Fruit fly (Drosophila melanogaster) whole organism, prepupa: ENCODE measurements around the gene CG13713.

ENCODE experiments used
- Blimp-1 ChIP-seq: fragments of 200-800 bp; sonication (Bioruptor generic); optimal IDR thresholded peaks from 3 replicates; lab custom pipeline; 2017; ENCODE audit warnings: missing biosample characterization, missing genetic modification characterization, mild to moderate bottlenecking, moderate library complexity, missing genetic modification reagents
- CG10631 ChIP-seq: fragments of 200-800 bp; sonication (Bioruptor generic); optimal IDR thresholded peaks from 2 replicates; lab custom pipeline; 2016; ENCODE audit warnings: missing biosample characterization, missing genetic modification characterization
- CG10669 ChIP-seq: fragments of 200-800 bp; sonication (Bioruptor generic); optimal IDR thresholded peaks from 3 replicates; lab custom pipeline; 2018; ENCODE audit warnings: missing biosample characterization, mild to moderate bottlenecking, missing genetic modification characterization, moderate library complexity
- CG11294 ChIP-seq: fragments of 200-800 bp; sonication (Bioruptor generic); IDR thresholded peaks from 2 replicates; pipeline ENCODE4 v1.3.6; 2022; ENCODE audit warnings: missing biosample characterization, missing genetic modification characterization
- CG11762 ChIP-seq: fragments of 200-800 bp; sonication (Bioruptor generic); optimal IDR thresholded peaks from 3 replicates; lab custom pipeline; 2016; ENCODE audit warnings: missing biosample characterization, missing genetic modification characterization; ENCODE audit not compliant: insufficient read depth
- CG11902 ChIP-seq: fragments of 200-800 bp; sonication (Bioruptor generic); optimal IDR thresholded peaks from 3 replicates; lab custom pipeline; 2016; ENCODE audit warnings: missing biosample characterization, missing genetic modification characterization
- CG15336 ChIP-seq: fragments of 200-800 bp; sonication (Bioruptor generic); IDR thresholded peaks from 2 replicates; pipeline ENCODE4 v1.3.6; 2022; ENCODE audit warnings: missing biosample characterization, missing genetic modification characterization
- CG3032 ChIP-seq: fragments of 200-800 bp; optimal IDR thresholded peaks from 2 replicates; lab custom pipeline; 2019; ENCODE audit warnings: missing biosample characterization, mild to moderate bottlenecking, missing genetic modification characterization, moderate library complexity
- CG31627 ChIP-seq: fragments of 200-800 bp; sonication (Bioruptor generic); optimal IDR thresholded peaks from 3 replicates; lab custom pipeline; 2016; ENCODE audit warnings: missing biosample characterization, missing genetic modification characterization
- CG32006 ChIP-seq: fragments of 200-800 bp; sonication (Bioruptor generic); optimal IDR thresholded peaks from 3 replicates; lab custom pipeline; 2017; ENCODE audit warnings: missing biosample characterization, mild to moderate bottlenecking, missing genetic modification characterization
- CG6163 ChIP-seq: fragments of 200-800 bp; sonication (Bioruptor generic); IDR thresholded peaks from 3 replicates; pipeline ENCODE4 v1.3.6; 2022; ENCODE audit warnings: missing biosample characterization, missing genetic modification characterization
- CG6276 ChIP-seq: fragments of 200-800 bp; sonication (Bioruptor generic); optimal IDR thresholded peaks from 2 replicates; lab custom pipeline; 2017; ENCODE audit warnings: missing biosample characterization, mild to moderate bottlenecking, missing genetic modification characterization
- CG6792 ChIP-seq: fragments of 200-800 bp; sonication (Bioruptor generic); optimal IDR thresholded peaks from 3 replicates; lab custom pipeline; 2016; ENCODE audit warnings: missing biosample characterization, missing genetic modification characterization
- CG6808 ChIP-seq: fragments of 200-800 bp; sonication (Bioruptor generic); optimal IDR thresholded peaks from 3 replicates; lab custom pipeline; 2017; ENCODE audit warnings: missing biosample characterization, missing genetic modification characterization, mild to moderate bottlenecking, moderate library complexity, missing genetic modification reagents
- CG6854 ChIP-seq: fragments of 200-800 bp; sonication (Bioruptor generic); optimal IDR thresholded peaks from 2 replicates; lab custom pipeline; 2017; ENCODE audit warnings: missing biosample characterization, mild to moderate bottlenecking, missing genetic modification characterization
- CG7368 ChIP-seq: fragments of 200-800 bp; sonication (Bioruptor generic); optimal IDR thresholded peaks from 3 replicates; lab custom pipeline; 2016; ENCODE audit warnings: missing biosample characterization, missing genetic modification characterization
- CG8119 ChIP-seq: fragments of 200-800 bp; sonication (Bioruptor generic); IDR thresholded peaks from 3 replicates; pipeline ENCODE4 v1.3.6; 2022; ENCODE audit warnings: missing biosample characterization, missing genetic modification characterization
- CG8319 ChIP-seq: fragments of 200-800 bp; sonication (Bioruptor generic); optimal IDR thresholded peaks from 3 replicates; lab custom pipeline; 2016; ENCODE audit warnings: missing biosample characterization, missing genetic modification characterization
- CG8632 ChIP-seq: fragments of 200-800 bp; sonication (Bioruptor generic); optimal IDR thresholded peaks from 3 replicates; lab custom pipeline; 2016; ENCODE audit warnings: missing biosample characterization, missing genetic modification characterization
- Eip75B ChIP-seq: fragments of 200-800 bp; sonication (Bioruptor generic); optimal IDR thresholded peaks from 3 replicates; lab custom pipeline; 2016; ENCODE audit warnings: missing biosample characterization, missing genetic modification characterization
- Eip78C ChIP-seq: fragments of 200-800 bp; sonication (Bioruptor generic); peaks from one replicate; lab custom pipeline; 2016; ENCODE audit warnings: missing biosample characterization, missing genetic modification characterization
- Ets21C ChIP-seq: fragments of 200-800 bp; sonication (Bioruptor generic); optimal IDR thresholded peaks from 3 replicates; lab custom pipeline; 2016; ENCODE audit warnings: missing biosample characterization, missing genetic modification characterization
- Ets96B ChIP-seq: fragments of 200-800 bp; optimal IDR thresholded peaks from 2 replicates; lab custom pipeline; 2019; ENCODE audit warnings: missing biosample characterization, mild to moderate bottlenecking, missing genetic modification characterization, moderate library complexity
- Gug ChIP-seq: fragments of 200-800 bp; sonication (Bioruptor generic); IDR thresholded peaks from 2 replicates; pipeline ENCODE4 v1.3.6; 2022; ENCODE audit warnings: missing biosample characterization, missing genetic modification characterization
- Hr38 ChIP-seq: sonication (Bioruptor generic); optimal IDR thresholded peaks from 2 replicates; lab custom pipeline; 2016; ENCODE audit warnings: missing biosample characterization, missing genetic modification characterization
- Hr39 ChIP-seq: fragments of 200-800 bp; sonication (Bioruptor generic); optimal IDR thresholded peaks from 2 replicates; lab custom pipeline; 2016; ENCODE audit warnings: missing biosample characterization, missing genetic modification characterization
- Hr4 ChIP-seq: fragments of 200-800 bp; sonication (Bioruptor generic); optimal IDR thresholded peaks from 3 replicates; lab custom pipeline; 2016; ENCODE audit warnings: missing biosample characterization, missing genetic modification characterization
- Lpt ChIP-seq: fragments of 200-800 bp; sonication (Bioruptor generic); optimal IDR thresholded peaks from 3 replicates; lab custom pipeline; 2016; ENCODE audit warnings: missing biosample characterization, missing genetic modification characterization
- Smox ChIP-seq: fragments of 200-800 bp; sonication (Bioruptor generic); optimal IDR thresholded peaks from 3 replicates; lab custom pipeline; 2016; ENCODE audit warnings: missing biosample characterization, missing genetic modification characterization
- Sox102F ChIP-seq: fragments of 200-800 bp; sonication (Bioruptor generic); optimal IDR thresholded peaks from 2 replicates; lab custom pipeline; 2016; ENCODE audit warnings: missing biosample characterization, mild to moderate bottlenecking, missing genetic modification characterization
- Sox15 ChIP-seq: fragments of 200-800 bp; sonication (Bioruptor generic); optimal IDR thresholded peaks from 3 replicates; lab custom pipeline; 2016; ENCODE audit warnings: missing biosample characterization, missing genetic modification characterization
- acj6 ChIP-seq: fragments of 200-800 bp; sonication (Bioruptor generic); optimal IDR thresholded peaks from 3 replicates; lab custom pipeline; 2016; ENCODE audit warnings: missing biosample characterization, missing genetic modification characterization
- cyc ChIP-seq: fragments of 200-800 bp; sonication (Bioruptor generic); optimal IDR thresholded peaks from 3 replicates; lab custom pipeline; 2016; ENCODE audit warnings: missing biosample characterization, missing genetic modification characterization
- dsx ChIP-seq: fragments of 200-800 bp; optimal IDR thresholded peaks from 3 replicates; lab custom pipeline; 2019; ENCODE audit warnings: missing biosample characterization, mild to moderate bottlenecking, missing genetic modification characterization, moderate library complexity; ENCODE audit not compliant: poor library complexity, severe bottlenecking
- eg ChIP-seq: fragments of 200-800 bp; sonication (Bioruptor generic); IDR thresholded peaks from 3 replicates; pipeline ENCODE4 v1.3.6; 2022; ENCODE audit warnings: missing biosample characterization, missing genetic modification characterization
- esn ChIP-seq: fragments of 200-800 bp; sonication (Bioruptor generic); optimal IDR thresholded peaks from 2 replicates; lab custom pipeline; 2016; ENCODE audit warnings: missing biosample characterization, mild to moderate bottlenecking, missing genetic modification characterization, moderate library complexity
- fd59A ChIP-seq: fragments of 200-800 bp; sonication (Bioruptor generic); optimal IDR thresholded peaks from 2 replicates; lab custom pipeline; 2017; ENCODE audit warnings: missing biosample characterization, mild to moderate bottlenecking, missing genetic modification characterization, missing genetic modification reagents
- fd85E ChIP-seq: fragments of 200-800 bp; sonication (Bioruptor generic); optimal IDR thresholded peaks from 3 replicates; lab custom pipeline; 2016; ENCODE audit warnings: missing biosample characterization, missing genetic modification characterization
- fkh ChIP-seq: fragments of 200-800 bp; sonication (Bioruptor generic); optimal IDR thresholded peaks from 3 replicates; lab custom pipeline; 2017; ENCODE audit warnings: missing biosample characterization, mild to moderate bottlenecking, missing genetic modification characterization, moderate library complexity
- salr ChIP-seq, 2 experiments: fragments of 200-800 bp; sonication (Bioruptor generic); optimal IDR thresholded peaks; 3 replicates each; lab custom pipeline; 2016 to 2018; ENCODE audit warnings: missing biosample characterization in 2 of 2, missing genetic modification characterization in 2 of 2, mild to moderate bottlenecking in 1 of 2
- spab ChIP-seq: fragments of 200-800 bp; sonication (Bioruptor generic); optimal IDR thresholded peaks from 2 replicates; lab custom pipeline; 2017; ENCODE audit warnings: missing biosample characterization, mild to moderate bottlenecking, missing genetic modification characterization, missing genetic modification reagents
- ss ChIP-seq, 2 experiments: fragments of 200-800 bp; sonication (Bioruptor generic); optimal IDR thresholded peaks; 2 replicates in 1 of 2; 3 replicates in 1 of 2; lab custom pipeline; 2017 to 2018; ENCODE audit warnings: mild to moderate bottlenecking in 2 of 2, missing biosample characterization in 2 of 2, missing genetic modification characterization in 2 of 2, moderate library complexity in 1 of 2
- topi ChIP-seq: fragments of 200-800 bp; sonication (Bioruptor generic); optimal IDR thresholded peaks from 3 replicates; lab custom pipeline; 2016; ENCODE audit warnings: missing biosample characterization, missing genetic modification characterization
- vri ChIP-seq: fragments of 200-800 bp; sonication (Bioruptor generic); optimal IDR thresholded peaks from 3 replicates; lab custom pipeline; 2016; ENCODE audit warnings: missing biosample characterization, mild to moderate bottlenecking, missing genetic modification characterization

CG13713 gene

dm6 chr3L:4707831-4708230 is 10.4 kb downstream of the CG13713 start (continued):
- TF ChIP-seq acj6 (GFP tag; lab: Kevin White, UChicago) (peak; percentile 64), fd59A (GFP tag; lab: Kevin White, UChicago) (no peak), CG6854 (GFP tag; lab: Kevin White, UChicago) (no peak), CG6808 (no peak), CG8319 (GFP tag; lab: Kevin White, UChicago) (peak; percentile 20), CG32006 (peak; percentile 87), CG11294 (GFP tag; lab: Robert Waterston, UW) (peak; percentile 78)

- TF ChIP-seq CG32006: peak; percentile 24
- 0 out of 2 replicates have a peak, but pooled peaks have one; percentile 12 for TF ChIP-seq Gug (GFP tag; lab: Robert Waterston, UW)
- TF ChIP-seq CG15336: 0 out of 2 replicates have a peak, but pooled peaks have one; percentile 7
- no peak for TF ChIP-seq salr (GFP tag; optimal IDR thresholded peaks at IDR 0.05; lab: Kevin White, UChicago)
- no peak for TF ChIP-seq Eip78C (GFP tag; lab: Kevin White, UChicago)
- TF ChIP-seq CG8119: 0 out of 3 replicates have a peak, but pooled peaks have one; percentile 14
Observed at dm6 chr3L:4708536-4708935, 11.1 kb downstream of the CG13713 start.

DNA sequence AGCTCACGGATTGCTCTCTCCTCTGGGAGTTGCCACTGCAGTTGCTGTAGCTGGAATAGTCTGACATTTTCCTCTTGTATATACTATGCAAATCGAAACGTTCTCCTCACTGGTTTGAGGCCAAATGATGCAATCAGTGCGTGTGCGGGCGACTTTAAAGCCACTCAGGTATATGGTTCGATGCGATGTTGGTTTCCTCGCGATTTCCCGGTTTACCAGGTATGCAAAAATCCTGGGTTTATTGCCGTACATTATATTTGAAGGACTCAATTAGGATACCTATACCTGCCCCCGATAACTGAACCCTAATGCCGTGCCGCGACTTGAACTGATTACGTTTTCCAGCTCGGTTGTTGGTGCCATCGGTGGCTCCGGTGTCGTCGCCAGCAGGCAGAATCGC is 12.4 kb downstream of the CG13713 start, which contains the start of gene CG13712:
Gene CG13712, minus strand, starts transcription at position 101 of the 400 bp plus-strand sequence.
- TF ChIP-seq CG6163 (GFP tag; lab: Robert Waterston, UW): no peak
- TF ChIP-seq CG11762 (GFP tag; lab: Kevin White, UChicago): no peak
- no peak for TF ChIP-seq topi (GFP tag; lab: Kevin White, UChicago)
- no peak for TF ChIP-seq CG7368 (GFP tag; lab: Kevin White, UChicago)
- no peak for TF ChIP-seq fd59A (GFP tag; lab: Kevin White, UChicago)
- TF ChIP-seq CG10669: no peak
- no peak for TF ChIP-seq Ets96B
- TF ChIP-seq cyc (GFP tag; lab: Kevin White, UChicago): no peak
- TF ChIP-seq CG8632 (GFP tag; lab: Kevin White, UChicago): no peak
- TF ChIP-seq CG8119: no peak
- TF ChIP-seq fkh (GFP tag; lab: Kevin White, UChicago): no peak
- TF ChIP-seq eg (GFP tag; lab: Robert Waterston, UW): no peak
- TF ChIP-seq CG6276 (GFP tag; lab: Kevin White, UChicago): no peak

DNA sequence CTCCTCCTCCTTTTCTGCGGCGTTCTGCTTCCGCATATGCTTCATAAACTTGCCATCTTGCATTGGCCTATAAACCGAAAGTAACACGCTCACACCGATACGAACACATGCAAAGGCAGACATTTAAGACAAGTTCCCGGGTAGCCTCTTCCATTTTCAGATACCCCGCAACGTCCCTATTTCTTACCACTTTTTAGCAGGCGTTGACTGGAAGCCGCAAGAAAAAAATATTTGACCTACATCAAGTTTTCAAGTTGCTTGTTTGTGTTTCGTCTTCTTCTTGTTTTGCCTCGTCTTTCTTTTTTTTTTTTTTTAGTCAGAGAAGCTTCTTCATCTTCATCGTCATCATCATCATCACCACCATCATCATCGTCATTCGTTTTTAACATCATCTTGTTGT is 22.3 kb downstream of the CG13713 start:
- TF ChIP-seq Ets96B (no peak), fkh (GFP tag; lab: Kevin White, UChicago) (no peak), CG10631 (GFP tag; lab: Kevin White, UChicago) (no peak), CG11902 (no peak), CG6854 (GFP tag; lab: Kevin White, UChicago) (peak; percentile 76), dsx (GFP tag; lab: Kevin White, UChicago) (no peak), Sox102F (GFP tag; lab: Kevin White, UChicago) (peak; percentile 5), Smox (GFP tag; lab: Kevin White, UChicago) (no peak), Lpt (GFP tag; lab: Kevin White, UChicago) (peak; percentile 46), Sox15 (GFP tag; lab: Kevin White, UChicago) (no peak), CG10669 (no peak), Blimp-1 (GFP tag; lab: Kevin White, UChicago) (peak; percentile 11), CG11762 (GFP tag; lab: Kevin White, UChicago) (no peak), CG6792 (no peak), CG8632 (GFP tag; lab: Kevin White, UChicago) (no peak), Eip75B (GFP tag; lab: Kevin White, UChicago) (peak; percentile 67), Hr38 (GFP tag; lab: Kevin White, UChicago) (no peak), fd85E (GFP tag; lab: Kevin White, UChicago) (no peak), cyc (GFP tag; lab: Kevin White, UChicago) (no peak), CG3032 (tag; lab: Kevin White, UChicago) (no peak), CG32006 (no peak), CG31627 (GFP tag; lab: Kevin White, UChicago) (no peak), CG7368 (GFP tag; lab: Kevin White, UChicago) (no peak), spab (GFP tag; lab: Kevin White, UChicago) (no peak), Hr39 (no peak), Ets21C (GFP tag; lab: Kevin White, UChicago) (no peak), CG6808 (no peak), vri (GFP tag; lab: Kevin White, UChicago) (no peak), CG6163 (GFP tag; lab: Robert Waterston, UW) (peak; percentile 27; the same call in 2 of the 3 replicates), esn (GFP tag; lab: Kevin White, UChicago) (no peak), Hr4 (GFP tag; lab: Kevin White, UChicago) (no peak), ss (GFP tag; optimal IDR thresholded peaks at IDR 0.05; lab: Kevin White, UChicago) (peak in 1 of 2 experiments; percentile 14), CG6276 (GFP tag; lab: Kevin White, UChicago) (peak; percentile 13)
